Fruit fly (Drosophila melanogaster) whole organism, embryonic: ENCODE results near the gene CG7987.

Source experiments
- Asciz ChIP-seq: fragments of 200-800 bp; sonication (Bioruptor generic); optimal IDR thresholded peaks from 2 replicates; lab custom pipeline; 2017; ENCODE audit warnings: missing biosample characterization, mild to moderate bottlenecking, missing genetic modification characterization, missing genetic modification reagents
- Atf6 ChIP-seq: fragments of 200-800 bp; sonication (Bioruptor generic); IDR thresholded peaks from 2 replicates; pipeline ENCODE4 v1.3.6; 2022; ENCODE audit warnings: missing biosample characterization, missing genetic modification characterization
- Bteb2 ChIP-seq: fragments of 200-800 bp; sonication (Bioruptor generic); optimal IDR thresholded peaks from 2 replicates; lab custom pipeline; 2016; ENCODE audit warnings: missing biosample characterization, missing genetic modification characterization
- C15 ChIP-seq: fragments of 200-800 bp; sonication (Bioruptor generic); IDR thresholded peaks from 3 replicates; pipeline ENCODE4 v1.3.6; 2022; ENCODE audit warnings: missing biosample characterization, missing genetic modification characterization
- CG1024 ChIP-seq: fragments of 200-800 bp; sonication (Bioruptor generic); IDR thresholded peaks from 2 replicates; pipeline ENCODE4 v1.3.6; 2022; ENCODE audit warnings: missing biosample characterization, missing genetic modification characterization
- CG11247 ChIP-seq: fragments of 200-800 bp; sonication (Bioruptor generic); IDR thresholded peaks from 2 replicates; pipeline ENCODE4 v1.3.6; 2022; ENCODE audit warnings: missing biosample characterization, missing genetic modification characterization
- CG13424 ChIP-seq: fragments of 200-800 bp; sonication (Bioruptor generic); optimal IDR thresholded peaks from 2 replicates; lab custom pipeline; 2019; ENCODE audit warnings: missing biosample characterization, mild to moderate bottlenecking, missing genetic modification characterization, moderate library complexity
- CG14667 ChIP-seq: fragments of 200-800 bp; sonication (Bioruptor generic); IDR thresholded peaks from 2 replicates; pipeline ENCODE4 v1.3.6; 2022; ENCODE audit warnings: missing biosample characterization, missing genetic modification characterization
- CG16779 ChIP-seq: fragments of 200-800 bp; sonication (Bioruptor generic); IDR thresholded peaks from 2 replicates; pipeline ENCODE4 v1.3.6; 2022; ENCODE audit warnings: missing biosample characterization, missing genetic modification characterization
- CG17385 ChIP-seq: fragments of 200-800 bp; sonication (Bioruptor generic); optimal IDR thresholded peaks from 3 replicates; lab custom pipeline; 2018; ENCODE audit warnings: missing biosample characterization, mild to moderate bottlenecking, missing genetic modification characterization
- CG18011 ChIP-seq: fragments of 200-800 bp; sonication (Bioruptor generic); optimal IDR thresholded peaks from 2 replicates; lab custom pipeline; 2017; ENCODE audit warnings: missing biosample characterization, missing genetic modification characterization, mild to moderate bottlenecking, moderate library complexity, missing genotype
- CG3065 ChIP-seq: fragments of 200-800 bp; sonication (Bioruptor generic); optimal IDR thresholded peaks from 2 replicates; lab custom pipeline; 2016; ENCODE audit warnings: missing biosample characterization, missing genetic modification characterization
- CG34224 ChIP-seq: fragments of 200-800 bp; sonication (Bioruptor generic); IDR thresholded peaks from 3 replicates; pipeline ENCODE4 v1.3.6; 2022; ENCODE audit warnings: missing biosample characterization, missing genetic modification characterization; ENCODE audit not compliant: partially characterized antibody
- CG4328 ChIP-seq: fragments of 200-800 bp; sonication (Bioruptor generic); optimal IDR thresholded peaks from 3 replicates; lab custom pipeline; 2017; ENCODE audit warnings: missing biosample characterization, missing genetic modification reagents, missing genetic modification characterization
- CG8281 ChIP-seq: fragments of 200-800 bp; sonication (Bioruptor generic); optimal IDR thresholded peaks from 2 replicates; lab custom pipeline; 2018; ENCODE audit warnings: missing biosample characterization, mild to moderate bottlenecking, missing genetic modification characterization, moderate library complexity
- CG8765 ChIP-seq: fragments of 200-800 bp; sonication (Bioruptor generic); IDR thresholded peaks from 2 replicates; pipeline ENCODE4 v1.3.6; 2022; ENCODE audit warnings: missing biosample characterization, missing genetic modification characterization
- CG9609 ChIP-seq: fragments of 200-800 bp; sonication (Bioruptor generic); optimal IDR thresholded peaks from 3 replicates; lab custom pipeline; 2016; ENCODE audit warnings: missing biosample characterization, missing genetic modification characterization
- Chrac-16 ChIP-seq: fragments of 200-800 bp; sonication (Bioruptor generic); optimal IDR thresholded peaks from 3 replicates; lab custom pipeline; 2016; ENCODE audit warnings: missing biosample characterization, missing genetic modification characterization
- D19B ChIP-seq: fragments of 200-800 bp; sonication (Bioruptor generic); optimal IDR thresholded peaks from 2 replicates; lab custom pipeline; 2017; ENCODE audit warnings: missing biosample characterization, mild to moderate bottlenecking, missing genetic modification characterization
- Dbx ChIP-seq: fragments of 200-800 bp; sonication (Bioruptor generic); IDR thresholded peaks from 3 replicates; pipeline ENCODE4 v1.3.6; 2022; ENCODE audit warnings: missing biosample characterization, missing genetic modification characterization
- Dip3 ChIP-seq: fragments of 200-800 bp; sonication (Bioruptor generic); optimal IDR thresholded peaks from 3 replicates; lab custom pipeline; 2016; ENCODE audit warnings: missing biosample characterization, missing genetic modification characterization
- E2f1 ChIP-seq: fragments of 200-800 bp; sonication (Bioruptor generic); IDR thresholded peaks from 2 replicates; pipeline ENCODE4 v1.3.6; 2022; ENCODE audit warnings: missing biosample characterization, missing genetic modification characterization
- Elba2 ChIP-seq: fragments of 200-800 bp; sonication (Bioruptor generic); optimal IDR thresholded peaks from 3 replicates; lab custom pipeline; 2016; ENCODE audit warnings: missing biosample characterization, missing genetic modification characterization
- HmgD ChIP-seq: fragments of 200-800 bp; sonication (Bioruptor generic); optimal IDR thresholded peaks from 3 replicates; lab custom pipeline; 2016; ENCODE audit warnings: missing biosample characterization, missing genetic modification characterization
- Hr51 ChIP-seq, 2 experiments: fragments of 200-800 bp; sonication (Bioruptor generic); optimal IDR thresholded peaks; 2 replicates in 1 of 2; 3 replicates in 1 of 2; lab custom pipeline; 2016 to 2018; ENCODE audit warnings: missing biosample characterization in 2 of 2, missing genetic modification characterization in 2 of 2, mild to moderate bottlenecking in 1 of 2, moderate library complexity in 1 of 2
- Hr78 ChIP-seq, 2 experiments: fragments of 200-800 bp in 1 of 2; fragments of >200 bp in 1 of 2; sonication (Bioruptor generic) in 1 of 2; optimal IDR thresholded peaks; 2 replicates each; lab custom pipeline; 2017 to 2019; ENCODE audit warnings: missing biosample characterization in 2 of 2, missing genetic modification characterization in 2 of 2, mild to moderate bottlenecking in 1 of 2, moderate library complexity in 1 of 2
- Kr ChIP-seq: fragments of 200-800 bp; sonication (Bioruptor generic); optimal IDR thresholded peaks from 2 replicates; lab custom pipeline; 2017; ENCODE audit warnings: missing biosample characterization, mild to moderate bottlenecking, missing genetic modification characterization
- Lim3 ChIP-seq: fragments of 200-800 bp; sonication (Bioruptor generic); IDR thresholded peaks from 2 replicates; pipeline ENCODE4 v1.3.6; 2022; ENCODE audit warnings: missing biosample characterization, missing genetic modification characterization
- Max ChIP-seq: fragments of 200-800 bp; sonication (Bioruptor generic); optimal IDR thresholded peaks from 2 replicates; lab custom pipeline; 2016; ENCODE audit warnings: missing biosample characterization, mild to moderate bottlenecking, missing genetic modification characterization
- Nf-YB ChIP-seq: fragments of 200-800 bp; sonication (Bioruptor generic); optimal IDR thresholded peaks from 3 replicates; lab custom pipeline; 2019; ENCODE audit warnings: missing biosample characterization, mild to moderate bottlenecking, missing genetic modification characterization, moderate library complexity
- Oaz ChIP-seq: fragments of 200-800 bp; sonication (Bioruptor generic); IDR thresholded peaks from 2 replicates; pipeline ENCODE4 v1.3.6; 2022; ENCODE audit warnings: missing biosample characterization, missing genetic modification characterization
- Oli ChIP-seq: fragments of 200-800 bp; sonication (Bioruptor generic); optimal IDR thresholded peaks from 2 replicates; lab custom pipeline; 2018; ENCODE audit warnings: missing biosample characterization, mild to moderate bottlenecking, missing genetic modification characterization, moderate library complexity
- Opbp ChIP-seq: fragments of 200-800 bp; sonication (Bioruptor generic); IDR thresholded peaks from 3 replicates; pipeline ENCODE4 v1.3.6; 2022; ENCODE audit warnings: missing biosample characterization, missing genetic modification characterization; ENCODE audit not compliant: partially characterized antibody
- Sry-β ChIP-seq: fragments of 200-800 bp; sonication (Bioruptor generic); optimal IDR thresholded peaks from 2 replicates; lab custom pipeline; 2018; ENCODE audit warnings: missing biosample characterization, mild to moderate bottlenecking, missing genetic modification characterization, moderate library complexity
- ac ChIP-seq: fragments of 200-800 bp; sonication (Bioruptor generic); optimal IDR thresholded peaks from 3 replicates; lab custom pipeline; 2017; ENCODE audit warnings: missing biosample characterization, mild to moderate bottlenecking, missing genetic modification characterization
- aop ChIP-seq: fragments of 200-800 bp; sonication (Bioruptor generic); IDR thresholded peaks from 2 replicates; pipeline ENCODE4 v1.3.6; 2022; ENCODE audit warnings: missing biosample characterization, missing genetic modification characterization
- br ChIP-seq: fragments of >200 bp; optimal IDR thresholded peaks from 2 replicates; lab custom pipeline; 2017
- crc ChIP-seq: fragments of 200-800 bp; sonication (Bioruptor generic); optimal IDR thresholded peaks from 2 replicates; lab custom pipeline; 2016; ENCODE audit warnings: missing biosample characterization, missing genetic modification characterization
- dimm ChIP-seq: fragments of 200-800 bp; sonication (Bioruptor generic); IDR thresholded peaks from 2 replicates; pipeline ENCODE4 v1.3.6; 2022; ENCODE audit warnings: missing biosample characterization, missing genetic modification characterization
- ewg ChIP-seq: fragments of 200-800 bp; sonication (Bioruptor generic); optimal IDR thresholded peaks from 3 replicates; lab custom pipeline; 2017; ENCODE audit warnings: mild to moderate bottlenecking, missing biosample characterization, missing genetic modification reagents, missing genetic modification characterization
- grau ChIP-seq: fragments of 200-800 bp; optimal IDR thresholded peaks from 3 replicates; lab custom pipeline; 2019; ENCODE audit warnings: missing biosample characterization, mild to moderate bottlenecking, missing genetic modification characterization, moderate library complexity
- grn ChIP-seq: fragments of 200-800 bp; sonication (Bioruptor generic); optimal IDR thresholded peaks from 3 replicates; lab custom pipeline; 2017; ENCODE audit warnings: missing biosample characterization, missing genetic modification characterization
- jing ChIP-seq: fragments of 200-800 bp; sonication (Bioruptor generic); optimal IDR thresholded peaks from 2 replicates; lab custom pipeline; 2018; ENCODE audit warnings: missing biosample characterization, mild to moderate bottlenecking, missing genetic modification characterization
- jumu ChIP-seq: fragments of 200-800 bp; sonication (Bioruptor generic); optimal IDR thresholded peaks from 3 replicates; lab custom pipeline; 2016; ENCODE audit warnings: missing biosample characterization, missing genetic modification characterization
- sima ChIP-seq: fragments of 200-800 bp; sonication (Bioruptor generic); optimal IDR thresholded peaks from 2 replicates; lab custom pipeline; 2016; ENCODE audit warnings: missing biosample characterization, missing genetic modification characterization
- tio ChIP-seq: fragments of 200-800 bp; sonication (Bioruptor generic); optimal IDR thresholded peaks from 2 replicates; lab custom pipeline; 2017; ENCODE audit warnings: missing biosample characterization, missing genetic modification characterization, inconsistent platforms
- tna ChIP-seq: fragments of 200-800 bp; sonication (Bioruptor generic); IDR thresholded peaks from 2 replicates; pipeline ENCODE4 v1.3.6; 2022; ENCODE audit warnings: missing biosample characterization, missing genetic modification characterization; ENCODE audit not compliant: partially characterized antibody
- twi ChIP-seq: fragments of 200-800 bp; optimal IDR thresholded peaks from 2 replicates; lab custom pipeline; 2019; ENCODE audit warnings: missing biosample characterization, mild to moderate bottlenecking, missing genetic modification characterization, moderate library complexity
- tx ChIP-seq: fragments of 200-800 bp; sonication (Bioruptor generic); optimal IDR thresholded peaks from 2 replicates; lab custom pipeline; 2016; ENCODE audit warnings: missing biosample characterization, missing genetic modification characterization
- zfh1 ChIP-seq: fragments of 200-800 bp; sonication (Bioruptor generic); IDR thresholded peaks from 3 replicates; pipeline ENCODE4 v1.3.6; 2022; ENCODE audit warnings: missing biosample characterization, missing genetic modification characterization

CG7987 gene

dm6 chr3R:14557480-14558354, 18.0 kb downstream of the CG7987 start, which contains the start of gene Pde6 (continued):
- TF ChIP-seq Max (GFP tag; lab: Kevin White, UChicago) (no peak), tx (GFP tag; lab: Kevin White, UChicago) (no peak), dimm (GFP tag; lab: Robert Waterston, UW) (no peak), E2f1 (peak; percentile 46; the same call in 1 of the 2 replicates), C15 (GFP tag; lab: Robert Waterston, UW) (no peak), Elba2 (no peak), br (no peak), Chrac-16 (GFP tag; lab: Kevin White, UChicago) (no peak), ac (GFP tag; lab: Kevin White, UChicago) (no peak), Hr78 (GFP tag; optimal IDR thresholded peaks at IDR 0.05; lab: Kevin White, UChicago) (no peak), CG3065 (GFP tag; lab: Kevin White, UChicago) (peak; percentile 86), Oli (no peak), CG18011 (GFP tag; lab: Kevin White, UChicago) (no peak), zfh1 (no peak), CG13424 (tag; lab: Kevin White, UChicago) (no peak), Atf6 (GFP tag; lab: Robert Waterston, UW) (no peak), CG11247 (GFP tag; lab: Robert Waterston, UW) (no peak), tio (no peak), Lim3 (GFP tag; lab: Robert Waterston, UW) (no peak), tna (GFP tag; lab: Robert Waterston, UW) (0 out of 2 replicates have a peak, but pooled peaks have one; percentile 30), CG17385 (no peak), aop (GFP tag; lab: Robert Waterston, UW) (no peak), Nf-YB (no peak), HmgD (GFP tag; lab: Kevin White, UChicago) (no peak), Opbp (no peak), jumu (GFP tag; lab: Kevin White, UChicago) (no peak), Sry-β (GFP tag; lab: Kevin White, UChicago) (no peak), CG14667 (GFP tag; lab: Robert Waterston, UW) (no peak), CG16779 (GFP tag; lab: Robert Waterston, UW) (peak; percentile 79; the same call in 1 of the 2 replicates), Oaz (GFP tag; lab: Robert Waterston, UW) (no peak), sima (GFP tag; lab: Kevin White, UChicago) (no peak), grau (no peak), jing (GFP tag; lab: Kevin White, UChicago) (no peak), Bteb2 (no peak), Kr (GFP tag; lab: Kevin White, UChicago) (no peak), Asciz (GFP tag; lab: Kevin White, UChicago) (no peak), twi (tag; lab: Kevin White, UChicago) (no peak), CG9609 (no peak), CG4328 (GFP tag; lab: Kevin White, UChicago) (no peak), CG8765 (GFP tag; lab: Robert Waterston, UW) (no peak), Dip3 (GFP tag; lab: Kevin White, UChicago) (no peak), CG8281 (tag; lab: Kevin White, UChicago) (no peak), Dbx (GFP tag; lab: Robert Waterston, UW) (0 out of 3 replicates have a peak, but pooled peaks have one; percentile 8), ewg (GFP tag; lab: Kevin White, UChicago) (no peak), grn (GFP tag; lab: Kevin White, UChicago) (no peak), CG1024 (GFP tag; lab: Robert Waterston, UW) (no peak), Hr51 (GFP tag; optimal IDR thresholded peaks at IDR 0.05; lab: Kevin White, UChicago) (no peak), crc (GFP tag; lab: Kevin White, UChicago) (no peak), CG34224 (GFP tag; lab: Robert Waterston, UW) (peak; percentile 20; the same call in 1 of the 3 replicates), D19B (GFP tag; lab: Kevin White, UChicago) (no peak)
